Worm (Caenorhabditis elegans): ENCODE results near the gene C34D10.1.

- no peak for TF ChIP-seq him-1 (tag; optimal IDR thresholded peaks at IDR 0.05)
- TF ChIP-seq dao-5 (tag; optimal IDR thresholded peaks at IDR 0.05) = no peak
Measured at ce11 chrX:7984742-7985141, 44.5 kb upstream of the C34D10.1 start.
